Fruit fly (Drosophila melanogaster) S2 (cell line): ENCODE data around the gene sta.

Experiments
- CG8478 ChIP-seq: fragments of >200 bp; optimal IDR thresholded peaks from 2 replicates; lab custom pipeline; 2018
- CTCF ChIP-seq, 2 experiments: fragments of >200 bp; optimal IDR thresholded peaks; 2 replicates each; lab custom pipeline; 2018

dm6 chrX:1464033-1464432, 19.2 kb downstream of the sta start, which contains the start of gene Ns3:
- TF ChIP-seq CG8478 (lab: Kevin White, UChicago), result no peak
- peak; percentile 3 to 7 for TF ChIP-seq CTCF (optimal IDR thresholded peaks at IDR 0.05; lab: Kevin White, UChicago)
